Worm (Caenorhabditis elegans) whole organism, midembryonic: Measurements from ENCODE around the gene M199.9.

Experiments used
- T22C8.4 ChIP-seq: fragments of 200-800 bp; sonication (Bioruptor generic); IDR thresholded peaks from 2 replicates; pipeline ENCODE4 v1.3.6; 2022; ENCODE audit warnings: missing genetic modification characterization, missing compliant biosample characterization
- cog-1 ChIP-seq: sonication (generic microtip); optimal IDR thresholded peaks from 2 replicates; lab custom pipeline; 2016; ENCODE audit warnings: missing genetic modification characterization, missing compliant biosample characterization
- flt-1 ChIP-seq: fragments of 200-800 bp; sonication (Bioruptor generic); IDR thresholded peaks from 2 replicates; pipeline ENCODE4 v1.3.6; 2022; ENCODE audit warnings: missing genetic modification characterization, missing compliant biosample characterization
- klf-2 ChIP-seq: fragments of 200-800 bp; sonication (Bioruptor generic); conservative IDR thresholded peaks from 2 replicates; pipeline ENCODE4 v1.3.6; 2022; ENCODE audit warnings: missing genetic modification reagents, missing genetic modification characterization, missing compliant biosample characterization
- med-1 ChIP-seq: sonication (generic microtip); optimal IDR thresholded peaks from 2 replicates; lab custom pipeline; 2017; ENCODE audit warnings: missing genetic modification characterization, mild to moderate bottlenecking, missing compliant biosample characterization, antibody characterized with exemption, missing genetic modification reagents; ENCODE audit not compliant: insufficient read depth
- ref-1 ChIP-seq: fragments of 200-800 bp; sonication (Bioruptor generic); conservative IDR thresholded peaks from 2 replicates; pipeline ENCODE4 v1.3.6; 2022; ENCODE audit warnings: missing genetic modification reagents, missing genetic modification characterization, missing compliant biosample characterization
- tab-1 ChIP-seq: fragments of 200-800 bp; sonication (Bioruptor generic); IDR thresholded peaks from 2 replicates; pipeline ENCODE4 v1.3.6; 2022; ENCODE audit warnings: missing genetic modification characterization, missing compliant biosample characterization
- ztf-23 ChIP-seq: fragments of 200-800 bp; sonication (Bioruptor generic); IDR thresholded peaks from 2 replicates; pipeline ENCODE4 v1.3.6; 2022; ENCODE audit warnings: missing genetic modification reagents, missing genetic modification characterization, missing compliant biosample characterization
- ztf-29 ChIP-seq: fragments of 200-800 bp; sonication (Bioruptor generic); IDR thresholded peaks from 2 replicates; pipeline ENCODE4 v1.3.6; 2022; ENCODE audit warnings: missing genetic modification reagents, missing genetic modification characterization, missing compliant biosample characterization

M199.9 gene

ce11 chrIV:15098294-15098693, 29.3 kb downstream of the M199.9 start, which contains the start of gene srt-49:
TSS of gene srt-49 (minus strand) at chrIV:15098394.
- TF ChIP-seq ztf-23 (GFP tag; lab: Robert Waterston, UW) (no peak), ref-1 (GFP tag; lab: Robert Waterston, UW) (no peak), cog-1 (no peak), tab-1 (no peak), klf-2 (GFP tag; lab: Robert Waterston, UW) (no peak), T22C8.4 (no peak), ztf-29 (GFP tag; lab: Robert Waterston, UW) (no peak), flt-1 (no peak), med-1 (GFP tag; lab: Kevin White, UChicago) (no peak)
